Worm (Caenorhabditis elegans): Measurements from ENCODE around the gene C16D2.3.
A peak's percentile ranks its signal among the peaks of the same experiment; 100 is the strongest.

The C16D2.3 gene

ce11 chrII:9124353-9124752, 13.6 kb upstream of the C16D2.3 start:
- TF ChIP-seq sma-3 (GFP tag; optimal IDR thresholded peaks at IDR 0.05) (peak; percentile 51), F13H6.1 (tag; optimal IDR thresholded peaks at IDR 0.05) (no peak), nhr-237 (tag; optimal IDR thresholded peaks at IDR 0.05) (no peak), fos-1 (tag; optimal IDR thresholded peaks at IDR 0.05) (peak; percentile 50), nhr-77 (tag; optimal IDR thresholded peaks at IDR 0.05) (no peak), nhr-10 (tag; optimal IDR thresholded peaks at IDR 0.05) (no peak), lin-39 (tag; optimal IDR thresholded peaks at IDR 0.05) (no peak), unc-62 (GFP tag; optimal IDR thresholded peaks at IDR 0.05) (no peak)

- TF ChIP-seq Y55F3AM.14 (GFP tag; optimal IDR thresholded peaks at IDR 0.05) (no peak), fos-1 (tag; optimal IDR thresholded peaks at IDR 0.05) (peak; percentile 48)
These were observed 12.9 kb upstream of the C16D2.3 start for ce11 chrII:9125007-9125406.

- TF ChIP-seq fos-1 (tag; optimal IDR thresholded peaks at IDR 0.05) (peak; percentile 96), elt-3 (tag; optimal IDR thresholded peaks at IDR 0.05) (no peak), mdl-1 (tag; optimal IDR thresholded peaks at IDR 0.05) (no peak), blmp-1 (tag; optimal IDR thresholded peaks at IDR 0.05; ENCODE audit: insufficient read depth) (peak; percentile 16)
These were observed 10.9 kb upstream of the C16D2.3 start for ce11 chrII:9126965-9127364.

- no peak for TF ChIP-seq ztf-11 (tag; optimal IDR thresholded peaks at IDR 0.05)
- peak; percentile 70 for TF ChIP-seq ama-1 (optimal IDR thresholded peaks at IDR 0.05)
These were observed 10.5 kb upstream of the C16D2.3 start for ce11 chrII:9127379-9127778.

- TF ChIP-seq nhr-11 (tag; optimal IDR thresholded peaks at IDR 0.05), result no peak
- no peak for TF ChIP-seq elt-3 (tag; optimal IDR thresholded peaks at IDR 0.05)
- no peak for TF ChIP-seq lin-13 (GFP tag; optimal IDR thresholded peaks at IDR 0.05)
- TF ChIP-seq nhr-21 (tag; optimal IDR thresholded peaks at IDR 0.05), result peak; percentile 83
- no peak for TF ChIP-seq nhr-237 (tag; optimal IDR thresholded peaks at IDR 0.05)
- TF ChIP-seq zag-1 (tag; optimal IDR thresholded peaks at IDR 0.05), result no peak
- no peak for TF ChIP-seq nhr-77 (tag; optimal IDR thresholded peaks at IDR 0.05)
- no peak for TF ChIP-seq skn-1 (tag; optimal IDR thresholded peaks at IDR 0.05)
- peak; percentile 49 for TF ChIP-seq sma-3 (GFP tag; optimal IDR thresholded peaks at IDR 0.05)
- no peak for TF ChIP-seq nhr-10 (tag; optimal IDR thresholded peaks at IDR 0.05)
- TF ChIP-seq ztf-4 (tag; optimal IDR thresholded peaks at IDR 0.05), result no peak
- TF ChIP-seq ZK546.5 (tag; optimal IDR thresholded peaks at IDR 0.05), result no peak
- no peak for TF ChIP-seq peb-1 (tag; optimal IDR thresholded peaks at IDR 0.05)
- no peak for TF ChIP-seq alr-1 (tag; optimal IDR thresholded peaks at IDR 0.05)
- peak; percentile 93 for TF ChIP-seq fos-1 (tag; optimal IDR thresholded peaks at IDR 0.05)
- TF ChIP-seq unc-39 (tag; optimal IDR thresholded peaks at IDR 0.05), result no peak
- peak; percentile 42 for TF ChIP-seq sma-9 (GFP tag; optimal IDR thresholded peaks at IDR 0.05)
- TF ChIP-seq sma-9 (tag; optimal IDR thresholded peaks at IDR 0.05), result no peak
- TF ChIP-seq elt-1 (tag; optimal IDR thresholded peaks at IDR 0.05), result no peak
- TF ChIP-seq egl-27 (tag; optimal IDR thresholded peaks at IDR 0.05), result peak; percentile 63
- no peak for TF ChIP-seq ceh-82 (tag; optimal IDR thresholded peaks at IDR 0.05)
- peak; percentile 62 for TF ChIP-seq nhr-25 (tag; optimal IDR thresholded peaks at IDR 0.05)
- no peak for TF ChIP-seq nhr-6 (tag; optimal IDR thresholded peaks at IDR 0.05)
- no peak for TF ChIP-seq ztf-11 (tag; optimal IDR thresholded peaks at IDR 0.05)
- no peak for TF ChIP-seq aly-2 (tag; optimal IDR thresholded peaks at IDR 0.05)
- TF ChIP-seq ama-1 (optimal IDR thresholded peaks at IDR 0.05), result peak; percentile 61
- no peak for TF ChIP-seq blmp-1 (tag; optimal IDR thresholded peaks at IDR 0.05; ENCODE audit: insufficient read depth)
- no peak for TF ChIP-seq lin-11 (tag; optimal IDR thresholded peaks at IDR 0.05)
- TF ChIP-seq unc-62 (GFP tag; optimal IDR thresholded peaks at IDR 0.05), result no peak
- no peak for TF ChIP-seq ztf-1 (GFP tag; conservative IDR thresholded peaks at IDR 0.05)
- no peak for TF ChIP-seq Y55F3AM.14 (GFP tag; optimal IDR thresholded peaks at IDR 0.05)
- no peak for TF ChIP-seq F13H6.1 (tag; optimal IDR thresholded peaks at IDR 0.05)
- TF ChIP-seq lsy-2 (tag; optimal IDR thresholded peaks at IDR 0.05), result peak in 1 of 2 experiments; percentile 47
- TF ChIP-seq C34F6.9 (tag; optimal IDR thresholded peaks at IDR 0.05), result peak; percentile 72
- TF ChIP-seq unc-55 (GFP tag; optimal IDR thresholded peaks at IDR 0.05), result no peak
- TF ChIP-seq mdl-1 (tag; optimal IDR thresholded peaks at IDR 0.05), result no peak
- peak; percentile 49 for TF ChIP-seq gmeb-1 (tag; optimal IDR thresholded peaks at IDR 0.05)
- TF ChIP-seq R02D3.7 (tag; optimal IDR thresholded peaks at IDR 0.05), result no peak
- TF ChIP-seq mbf-1 (tag; optimal IDR thresholded peaks at IDR 0.05), result no peak
- no peak for TF ChIP-seq ceh-16 (tag; optimal IDR thresholded peaks at IDR 0.05)
- no peak for TF ChIP-seq nhr-23 (tag; optimal IDR thresholded peaks at IDR 0.05)
- TF ChIP-seq snpc-4 (tag; optimal IDR thresholded peaks at IDR 0.05), result no peak
- TF ChIP-seq nhr-129 (tag; optimal IDR thresholded peaks at IDR 0.05), result peak; percentile 40
- TF ChIP-seq lin-39 (tag; optimal IDR thresholded peaks at IDR 0.05), result no peak
- peak; percentile 69 for TF ChIP-seq crh-2 (tag; optimal IDR thresholded peaks at IDR 0.05)
These were observed 9.8 kb upstream of the C16D2.3 start for ce11 chrII:9128132-9128531.
